Worm (Caenorhabditis elegans) whole organism, early embryonic: ENCODE measurements around the gene cnc-8.

Experiments used
- B0310.2 ChIP-seq: sonication (generic microtip); optimal IDR thresholded peaks from 2 replicates; lab custom pipeline; 2016; ENCODE audit warnings: mild to moderate bottlenecking, missing genetic modification characterization, missing compliant biosample characterization
- F13C5.2 ChIP-seq: sonication (generic microtip); optimal IDR thresholded peaks from 2 replicates; lab custom pipeline; 2017; ENCODE audit warnings: mild to moderate bottlenecking, missing genetic modification characterization, inconsistent platforms, missing compliant biosample characterization
- aly-1 ChIP-seq: sonication (generic microtip); optimal IDR thresholded peaks from 2 replicates; lab custom pipeline; 2016; ENCODE audit warnings: missing genetic modification characterization, missing compliant biosample characterization
- ama-1 ChIP-seq: fragments of 150-350 bp; optimal IDR thresholded peaks from 2 replicates; lab custom pipeline; 2014
- ceh-13 ChIP-seq: fragments of 200-800 bp; sonication (Bioruptor generic); optimal IDR thresholded peaks from 2 replicates; lab custom pipeline; 2018; ENCODE audit warnings: mild to moderate bottlenecking, missing genetic modification characterization, missing compliant biosample characterization
- ceh-36 ChIP-seq: sonication (generic microtip); optimal IDR thresholded peaks from 2 replicates; lab custom pipeline; 2016; ENCODE audit warnings: missing genetic modification characterization, inconsistent platforms, missing compliant biosample characterization
- ets-7 ChIP-seq: sonication (generic microtip); optimal IDR thresholded peaks from 2 replicates; lab custom pipeline; 2016; ENCODE audit warnings: missing genotype, missing genetic modification characterization, missing compliant biosample characterization
- flt-1 ChIP-seq: fragments of 200-800 bp; sonication (Bioruptor generic); IDR thresholded peaks from 2 replicates; pipeline ENCODE4 v1.3.6; 2022; ENCODE audit warnings: missing genetic modification characterization, missing compliant biosample characterization
- hmbx-1 ChIP-seq: sonication (generic microtip); optimal IDR thresholded peaks from 2 replicates; lab custom pipeline; 2016; ENCODE audit warnings: mild to moderate bottlenecking, missing genetic modification characterization, missing compliant biosample characterization
- hmg-4 ChIP-seq: fragments of 200-800 bp; sonication (Bioruptor generic); optimal IDR thresholded peaks from 2 replicates; lab custom pipeline; 2018; ENCODE audit warnings: mild to moderate bottlenecking, missing genetic modification characterization, missing compliant biosample characterization
- hnd-1 ChIP-seq: sonication (generic microtip); optimal IDR thresholded peaks from 2 replicates; lab custom pipeline; 2016; ENCODE audit warnings: missing genetic modification characterization, missing compliant biosample characterization
- pes-1 ChIP-seq: fragments of 200-800 bp; sonication (Bioruptor generic); IDR thresholded peaks from 2 replicates; pipeline ENCODE4 v1.3.6; 2022; ENCODE audit warnings: missing genetic modification reagents, missing genetic modification characterization, missing compliant biosample characterization
- scrt-1 ChIP-seq: fragments of 200-800 bp; sonication (Bioruptor generic); IDR thresholded peaks from 2 replicates; pipeline ENCODE4 v1.3.6; 2022; ENCODE audit warnings: missing genetic modification characterization, missing compliant biosample characterization
- sea-1 ChIP-seq: fragments of 200-800 bp; sonication (Bioruptor generic); conservative IDR thresholded peaks from 2 replicates; pipeline ENCODE4 v1.3.6; 2022; ENCODE audit warnings: missing genetic modification characterization, missing compliant biosample characterization
- tbx-11 ChIP-seq: fragments of 200-800 bp; sonication (Bioruptor generic); IDR thresholded peaks from 2 replicates; pipeline ENCODE4 v1.3.6; 2022; ENCODE audit warnings: missing genetic modification characterization, missing compliant biosample characterization
- tbx-37 ChIP-seq: fragments of 200-800 bp; sonication (Bioruptor generic); conservative IDR thresholded peaks from 2 replicates; pipeline ENCODE4 v1.3.6; 2022; ENCODE audit warnings: missing genetic modification reagents, missing genetic modification characterization, missing compliant biosample characterization
- tra-4 ChIP-seq: sonication (generic microtip); optimal IDR thresholded peaks from 2 replicates; lab custom pipeline; 2017; ENCODE audit warnings: missing genetic modification characterization, missing compliant biosample characterization

Gene cnc-8

ce11 chrX:10327323-10328022 lies 21.1 kb downstream of the cnc-8 start, which contains the start of gene acl-5:
Gene acl-5, minus strand, starts transcription at chrX:10327456.
- no peak for TF ChIP-seq sea-1 (GFP tag; lab: Robert Waterston, UW)
- TF ChIP-seq aly-1 (tag; lab: Kevin White, UChicago) = no peak
- TF ChIP-seq tbx-11 (GFP tag; lab: Robert Waterston, UW) = no peak
- no peak for TF ChIP-seq pes-1
- no peak for TF ChIP-seq tbx-37 (GFP tag; lab: Robert Waterston, UW)
- TF ChIP-seq ama-1 (lab: Kevin White, UChicago) = no peak

DNA sequence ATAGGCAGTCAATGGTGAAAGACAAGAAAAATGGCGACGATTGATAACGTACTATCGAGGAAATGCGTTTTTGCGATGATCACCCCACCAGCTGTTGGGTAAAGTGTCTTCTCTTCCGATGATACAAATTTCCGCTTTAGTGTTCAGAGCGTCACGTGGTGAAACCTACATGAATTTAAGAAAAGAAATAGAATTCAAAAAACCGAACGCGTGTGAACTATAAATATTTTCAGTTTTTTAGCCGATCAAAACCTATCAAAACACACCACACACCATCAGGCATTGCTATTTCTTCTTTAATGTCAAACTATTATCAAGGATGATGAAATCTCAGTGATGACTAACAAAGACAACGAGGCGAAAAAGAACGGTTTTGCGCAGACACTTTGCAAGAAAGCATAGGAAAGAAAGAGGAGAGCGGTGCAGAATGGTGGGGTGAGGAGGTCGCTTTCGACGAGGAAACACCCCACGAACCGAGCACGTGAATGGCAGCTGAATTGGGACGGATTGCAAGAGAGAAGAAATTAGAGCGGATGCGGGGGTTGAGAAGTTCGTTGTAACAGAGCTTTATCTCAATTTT lies 25.7 kb downstream of the cnc-8 start:
- TF ChIP-seq tra-4 (tag; lab: Kevin White, UChicago) = no peak
- no peak for TF ChIP-seq hmg-4
- TF ChIP-seq tbx-37 (GFP tag; lab: Robert Waterston, UW) = no peak
- TF ChIP-seq ets-7 (tag; lab: Kevin White, UChicago) = no peak
- no peak for TF ChIP-seq sea-1 (GFP tag; lab: Robert Waterston, UW)
- no peak for TF ChIP-seq ceh-36 (tag; lab: Kevin White, UChicago)
- TF ChIP-seq F13C5.2 (tag; lab: Kevin White, UChicago) = no peak
- no peak for TF ChIP-seq tbx-11 (GFP tag; lab: Robert Waterston, UW)
- no peak for TF ChIP-seq ama-1 (lab: Kevin White, UChicago)
- no peak for TF ChIP-seq ceh-13 (GFP tag; lab: Kevin White, UChicago)
- no peak for TF ChIP-seq flt-1 (GFP tag; lab: Robert Waterston, UW)
- TF ChIP-seq hnd-1 (tag; lab: Kevin White, UChicago) = no peak
- no peak for TF ChIP-seq scrt-1 (GFP tag; lab: Robert Waterston, UW)
- TF ChIP-seq hmbx-1 = no peak
- TF ChIP-seq aly-1 (tag; lab: Kevin White, UChicago) = no peak
- TF ChIP-seq B0310.2 = no peak
- no peak for TF ChIP-seq pes-1

DNA sequence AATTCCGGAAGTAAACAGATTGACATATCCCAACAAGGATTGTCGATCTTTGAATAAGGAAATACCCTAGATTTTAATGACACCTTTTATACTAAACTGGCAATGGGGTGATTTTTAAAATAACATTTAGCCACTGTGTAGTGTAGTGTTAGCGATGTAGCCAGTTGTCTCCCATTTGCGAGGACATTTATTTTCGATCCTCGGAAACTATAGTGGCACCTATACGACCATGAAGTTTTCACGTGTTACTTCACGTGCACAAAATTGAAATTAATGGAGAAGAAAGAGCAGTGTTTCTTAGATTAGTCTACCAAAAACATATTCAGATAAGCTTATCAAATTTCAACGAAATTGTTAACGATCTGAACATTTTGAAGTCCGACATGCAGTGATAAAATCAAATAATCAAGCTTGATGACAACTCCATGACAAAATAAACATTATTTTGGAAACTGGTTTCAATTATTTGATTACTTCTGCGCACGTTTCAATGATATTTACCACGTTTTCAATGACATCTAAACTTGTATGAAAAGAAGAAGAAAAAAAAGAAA lies 27.0 kb downstream of the cnc-8 start, which contains the start of gene R07E3.4:
TSS of gene R07E3.4 (minus strand) at position 51 of the 554 bp plus-strand sequence.
- TF ChIP-seq hmbx-1 (no peak), hnd-1 (tag; lab: Kevin White, UChicago) (no peak), ceh-13 (GFP tag; lab: Kevin White, UChicago) (no peak), tra-4 (tag; lab: Kevin White, UChicago) (no peak), tbx-11 (GFP tag; lab: Robert Waterston, UW) (no peak), flt-1 (GFP tag; lab: Robert Waterston, UW) (no peak)

- TF ChIP-seq hmg-4 = no peak
- no peak for TF ChIP-seq hnd-1 (tag; lab: Kevin White, UChicago)
- TF ChIP-seq ets-7 (tag; lab: Kevin White, UChicago) = no peak
- TF ChIP-seq ceh-13 (GFP tag; lab: Kevin White, UChicago) = no peak
- no peak for TF ChIP-seq B0310.2
- no peak for TF ChIP-seq pes-1
- no peak for TF ChIP-seq aly-1 (tag; lab: Kevin White, UChicago)
- TF ChIP-seq hmbx-1 = no peak
- no peak for TF ChIP-seq scrt-1 (GFP tag; lab: Robert Waterston, UW)
- no peak for TF ChIP-seq tbx-11 (GFP tag; lab: Robert Waterston, UW)
- no peak for TF ChIP-seq flt-1 (GFP tag; lab: Robert Waterston, UW)
- TF ChIP-seq tbx-37 (GFP tag; lab: Robert Waterston, UW) = no peak
- TF ChIP-seq tra-4 (tag; lab: Kevin White, UChicago) = no peak
- no peak for TF ChIP-seq ceh-36 (tag; lab: Kevin White, UChicago)
- no peak for TF ChIP-seq sea-1 (GFP tag; lab: Robert Waterston, UW)
- no peak for TF ChIP-seq ama-1 (lab: Kevin White, UChicago)
Observed at ce11 chrX:10336138-10336537, 29.7 kb downstream of the cnc-8 start, which contains the start of gene idpa-3. Gene idpa-3, plus strand, starts transcription at chrX:10336438.

DNA sequence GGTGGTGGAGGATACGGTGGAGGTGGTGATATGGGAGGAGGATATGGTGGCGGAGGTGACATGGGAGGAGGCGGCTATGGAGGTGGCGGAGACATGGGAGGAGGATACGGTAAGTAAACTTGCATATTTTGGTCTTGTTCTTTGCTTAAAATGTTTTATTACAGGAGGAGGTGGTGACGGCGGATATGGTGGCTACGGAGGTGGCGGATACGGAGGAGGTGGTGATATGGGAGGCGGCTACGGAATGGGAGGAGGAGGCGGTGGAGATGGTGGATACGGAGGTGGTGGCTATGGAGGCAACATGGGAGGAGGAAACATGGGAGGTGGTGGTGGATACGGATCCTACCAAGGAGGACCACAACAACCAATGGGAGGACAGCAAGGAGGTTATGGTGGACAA lies 30.2 kb downstream of the cnc-8 start:
- TF ChIP-seq tbx-11 (GFP tag; lab: Robert Waterston, UW) (no peak), tbx-37 (GFP tag; lab: Robert Waterston, UW) (0 out of 2 replicates have a peak, but pooled peaks have one; percentile 24), aly-1 (tag; lab: Kevin White, UChicago) (peak; percentile 51), flt-1 (GFP tag; lab: Robert Waterston, UW) (no peak), hmg-4 (no peak), ets-7 (tag; lab: Kevin White, UChicago) (no peak), tra-4 (tag; lab: Kevin White, UChicago) (no peak)

- TF ChIP-seq B0310.2 (no peak), aly-1 (tag; lab: Kevin White, UChicago) (no peak), sea-1 (GFP tag; lab: Robert Waterston, UW) (no peak), hnd-1 (tag; lab: Kevin White, UChicago) (no peak), tbx-11 (GFP tag; lab: Robert Waterston, UW) (no peak), tra-4 (tag; lab: Kevin White, UChicago) (no peak), hmg-4 (no peak), pes-1 (no peak)
Observed at ce11 chrX:10338100-10338499, 31.7 kb downstream of the cnc-8 start, which contains the start of gene cut-5. Gene cut-5, minus strand, starts transcription at chrX:10338200.

DNA sequence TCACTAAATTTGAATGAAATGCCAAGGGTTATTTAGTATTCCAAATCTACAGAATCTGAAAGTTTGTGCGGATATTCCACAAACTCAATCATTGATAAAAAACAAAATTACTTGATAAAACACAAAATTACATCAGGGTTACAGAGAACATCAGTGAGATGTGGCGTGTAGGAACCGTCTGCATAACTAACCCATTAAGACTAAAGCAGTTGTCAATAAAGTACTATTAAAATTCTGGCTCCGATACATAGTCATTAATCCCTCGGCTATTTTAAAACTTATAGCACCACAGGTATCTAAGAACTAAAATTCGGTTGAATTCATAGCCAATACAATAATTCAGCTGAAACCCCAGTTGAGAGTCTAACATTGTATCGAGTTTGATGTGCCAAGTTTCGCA lies 32.4 kb downstream of the cnc-8 start:
- TF ChIP-seq F13C5.2 (tag; lab: Kevin White, UChicago) = no peak
- TF ChIP-seq flt-1 (GFP tag; lab: Robert Waterston, UW) = no peak
- no peak for TF ChIP-seq B0310.2
- TF ChIP-seq pes-1 = no peak
- TF ChIP-seq tbx-11 (GFP tag; lab: Robert Waterston, UW) = no peak
- no peak for TF ChIP-seq ama-1 (lab: Kevin White, UChicago)
- no peak for TF ChIP-seq aly-1 (tag; lab: Kevin White, UChicago)
- no peak for TF ChIP-seq hmg-4
- TF ChIP-seq hmbx-1 = no peak
